Worm (Caenorhabditis elegans): ENCODE data around the gene R02D1.2.

Gene R02D1.2

DNA sequence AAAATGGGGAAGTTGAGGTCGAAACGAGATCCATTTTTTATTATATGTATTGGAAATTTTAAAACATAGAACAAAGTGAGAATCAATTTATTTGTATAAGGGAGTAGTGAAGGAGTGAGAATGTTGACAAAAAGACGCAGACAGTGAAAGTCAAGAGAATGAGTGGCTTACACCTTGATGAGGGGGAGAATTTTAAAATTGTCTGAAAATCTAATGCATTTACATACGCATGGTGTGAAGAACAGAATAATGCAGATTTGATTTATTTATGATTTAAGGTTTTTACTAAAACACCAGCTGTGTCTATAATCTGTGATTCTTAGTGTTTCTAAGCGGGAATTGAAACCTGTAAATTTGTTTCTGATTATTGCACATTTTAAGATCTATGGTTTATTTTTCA lies 2.8 kb upstream of the R02D1.2 start, which contains the start of gene nhr-125:
Gene nhr-125, minus strand, starts transcription at position 101 of the 400 bp plus-strand sequence.
- TF ChIP-seq aha-1 (tag) (peak; percentile 62), nhr-77 (tag; optimal IDR thresholded peaks at IDR 0.05) (no peak)

DNA sequence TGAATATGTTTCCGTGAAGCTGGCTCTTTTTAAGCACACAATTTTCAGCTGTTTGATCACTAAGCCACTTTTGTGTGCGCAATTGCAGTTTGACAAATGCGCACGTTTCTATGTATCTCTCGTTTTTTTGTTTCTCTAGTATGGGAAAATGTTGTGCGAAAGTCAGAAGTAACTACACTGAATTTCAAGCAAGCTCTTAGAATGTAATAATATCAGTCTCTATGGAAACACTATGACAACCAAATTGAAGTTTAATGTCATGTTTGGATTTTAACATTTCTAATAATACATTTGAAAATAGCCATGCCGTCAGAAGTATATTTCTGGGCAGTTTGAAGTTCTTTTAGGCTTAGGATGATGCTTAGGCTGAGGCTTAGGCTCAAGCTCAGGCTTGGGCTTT lies 2.7 kb downstream of the R02D1.2 start, which contains the start of gene ZC132.9:
Gene ZC132.9, minus strand, starts transcription at position 101 of the 400 bp plus-strand sequence.
- no peak for TF ChIP-seq Y48G9A.11 (GFP tag; IDR thresholded peaks at IDR 0.05)
- TF ChIP-seq Y75B8A.6 (GFP tag; IDR thresholded peaks at IDR 0.05): no peak
- no peak for TF ChIP-seq lim-7 (GFP tag; IDR thresholded peaks at IDR 0.05)
- TF ChIP-seq lin-15B (tag; optimal IDR thresholded peaks at IDR 0.05): no peak
- TF ChIP-seq unc-39 (tag; optimal IDR thresholded peaks at IDR 0.05): no peak
- TF ChIP-seq nhr-25 (tag; optimal IDR thresholded peaks at IDR 0.05; ENCODE audit: borderline replicate concordance, insufficient read depth): no peak
- no peak for TF ChIP-seq skn-1 (tag; optimal IDR thresholded peaks at IDR 0.05)
- no peak for TF ChIP-seq ctbp-1 (GFP tag; IDR thresholded peaks at IDR 0.05)
- TF ChIP-seq lin-1 (GFP tag; IDR thresholded peaks at IDR 0.05): no peak
- TF ChIP-seq F10B5.3 (tag; optimal IDR thresholded peaks at IDR 0.05): no peak
- TF ChIP-seq egl-27 (tag; optimal IDR thresholded peaks at IDR 0.05): no peak
- no peak for TF ChIP-seq nhr-6 (tag; optimal IDR thresholded peaks at IDR 0.05)
- no peak for TF ChIP-seq dmd-8 (GFP tag; IDR thresholded peaks at IDR 0.05)
- no peak for TF ChIP-seq arid-1 (GFP tag; conservative IDR thresholded peaks at IDR 0.05)
- TF ChIP-seq jun-1 (tag; optimal IDR thresholded peaks at IDR 0.05): no peak
- no peak for TF ChIP-seq ceh-28 (tag; optimal IDR thresholded peaks at IDR 0.05)

DNA sequence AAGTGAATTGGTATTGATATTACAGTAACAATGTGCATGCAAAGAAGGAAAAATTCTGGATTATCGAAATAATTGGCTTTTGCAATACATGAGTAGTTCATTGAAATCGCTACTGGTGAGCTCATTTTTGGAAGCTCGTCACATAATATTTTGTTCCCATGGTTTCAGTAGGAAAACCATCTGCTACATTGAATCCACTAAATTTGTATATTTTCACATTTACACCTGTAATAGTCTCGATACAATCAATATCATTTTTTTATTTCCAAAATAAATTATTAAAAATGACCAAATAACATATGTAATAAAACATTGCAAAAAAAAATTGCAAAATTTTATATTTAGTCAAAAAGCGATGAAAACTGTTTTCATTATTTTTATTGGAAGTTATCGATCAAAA lies 7.5 kb downstream of the R02D1.2 start, which contains the start of gene srh-192:
Gene srh-192, minus strand, starts transcription at position 101 of the 400 bp plus-strand sequence.
- no peak for TF ChIP-seq nhr-42 (GFP tag; IDR thresholded peaks at IDR 0.05)
- peak in 1 of 2 experiments; percentile 15 for TF ChIP-seq unc-62 (GFP tag; optimal IDR thresholded peaks at IDR 0.05 in 1 of 2)
- no peak for TF ChIP-seq unc-62 (tag; optimal IDR thresholded peaks at IDR 0.05)
- no peak for TF ChIP-seq nhr-102 (tag; optimal IDR thresholded peaks at IDR 0.05)
- TF ChIP-seq sdz-12 (GFP tag; optimal IDR thresholded peaks at IDR 0.05): no peak

- peak; percentile 49; the same call in 1 of the 2 replicates for TF ChIP-seq lim-7 (GFP tag; IDR thresholded peaks at IDR 0.05)
- 0 out of 2 replicates have a peak, but pooled peaks have one; percentile 14 for TF ChIP-seq tra-1 (GFP tag; IDR thresholded peaks at IDR 0.05)
Measured at ce11 chrV:4310414-4310813, 12.2 kb downstream of the R02D1.2 start.

- TF ChIP-seq aha-1 (tag) (peak; percentile 92), F49E8.2 (tag; optimal IDR thresholded peaks at IDR 0.05; ENCODE audit: borderline replicate concordance) (no peak)
Measured at ce11 chrV:4304240-4304639, 18.4 kb downstream of the R02D1.2 start.

DNA sequence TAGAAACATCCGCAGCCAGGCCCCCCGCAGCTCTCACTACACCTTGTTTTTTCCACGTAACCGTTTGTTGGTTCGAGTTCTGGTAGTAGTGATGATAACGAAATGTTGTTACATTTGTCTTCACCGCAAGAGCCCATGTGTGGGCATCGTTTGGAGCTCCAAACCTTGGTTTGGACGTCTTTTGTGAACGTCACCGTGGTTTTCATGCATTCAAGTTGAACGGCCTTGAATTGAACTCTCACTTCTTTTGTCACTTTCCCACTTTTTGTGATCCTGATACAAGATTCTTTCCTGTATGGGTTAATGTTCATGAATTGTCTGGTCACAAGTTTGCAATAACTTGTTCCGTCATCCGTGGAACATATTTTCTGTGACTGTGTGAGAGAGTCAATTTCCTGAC lies 18.8 kb downstream of the R02D1.2 start:
- TF ChIP-seq sdz-12 (GFP tag; optimal IDR thresholded peaks at IDR 0.05) (no peak), lim-7 (GFP tag; IDR thresholded peaks at IDR 0.05) (0 out of 2 replicates have a peak, but pooled peaks have one; percentile 43), nhr-76 (tag; optimal IDR thresholded peaks at IDR 0.05) (no peak), aha-1 (tag) (peak; percentile 90)

DNA sequence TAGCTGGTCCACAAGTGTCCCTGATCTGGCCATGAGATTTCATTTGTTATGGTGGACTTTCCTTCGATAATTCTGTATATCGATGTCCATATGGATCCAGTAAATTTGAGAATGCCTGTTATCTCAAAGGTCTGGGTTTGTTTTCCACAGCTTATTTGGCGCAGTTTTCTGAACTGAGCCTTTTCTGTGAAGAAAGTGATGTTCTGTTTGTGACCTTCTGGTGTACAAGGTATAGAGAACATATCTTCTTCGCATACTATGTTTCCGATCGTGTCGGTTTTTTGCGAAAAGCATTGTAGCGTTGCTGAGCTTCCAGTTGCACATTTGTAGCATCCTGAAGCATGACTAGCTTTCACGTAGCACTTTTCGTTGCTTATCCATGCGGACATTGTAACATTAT lies 19.8 kb downstream of the R02D1.2 start:
- no peak for TF ChIP-seq lsy-2 (tag; optimal IDR thresholded peaks at IDR 0.05)
- TF ChIP-seq unc-62 (GFP tag; optimal IDR thresholded peaks at IDR 0.05 in 1 of 2): peak in 1 of 2 experiments; percentile 97
- TF ChIP-seq unc-62 (tag; optimal IDR thresholded peaks at IDR 0.05): no peak
- TF ChIP-seq saeg-2 (GFP tag; IDR thresholded peaks at IDR 0.05): no peak

DNA sequence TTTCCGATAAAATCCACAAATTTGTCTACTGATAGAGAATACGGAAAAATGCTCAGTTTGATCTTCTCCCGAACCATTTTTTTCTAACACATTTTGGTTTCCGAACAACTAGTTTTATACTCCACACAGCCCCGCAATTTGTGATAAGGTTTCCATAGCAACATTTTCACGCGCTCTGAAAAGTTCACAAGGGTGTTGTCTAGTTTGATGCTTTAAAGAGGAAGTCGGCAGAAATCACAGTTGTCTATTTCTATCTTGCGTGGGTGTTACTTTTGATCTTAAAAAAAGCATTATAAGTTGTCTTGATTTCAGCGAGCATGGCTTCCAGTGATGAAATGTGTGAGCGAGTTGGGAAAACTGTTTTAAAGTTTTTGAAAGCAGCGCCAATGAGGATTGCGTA lies 22.9 kb downstream of the R02D1.2 start, which contains the start of gene ZC132.3:
Gene ZC132.3, minus strand, starts transcription at position 101 of the 400 bp plus-strand sequence.
- TF ChIP-seq tag-97 (GFP tag; IDR thresholded peaks at IDR 0.05): no peak
- TF ChIP-seq nhr-237 (tag; optimal IDR thresholded peaks at IDR 0.05): no peak
- TF ChIP-seq sdz-12 (GFP tag; optimal IDR thresholded peaks at IDR 0.05): no peak
- no peak for TF ChIP-seq ztf-7 (tag; optimal IDR thresholded peaks at IDR 0.05)
- TF ChIP-seq lir-3 (tag; optimal IDR thresholded peaks at IDR 0.05): no peak
- no peak for TF ChIP-seq nhr-76 (tag; optimal IDR thresholded peaks at IDR 0.05)
- TF ChIP-seq hlh-30 (tag; optimal IDR thresholded peaks at IDR 0.05; ENCODE audit: insufficient read depth): no peak
- no peak for TF ChIP-seq lim-7 (GFP tag; IDR thresholded peaks at IDR 0.05)
- no peak for TF ChIP-seq ceh-28 (tag; optimal IDR thresholded peaks at IDR 0.05)
- TF ChIP-seq unc-39 (tag; optimal IDR thresholded peaks at IDR 0.05): no peak
- TF ChIP-seq ceh-82 (tag; optimal IDR thresholded peaks at IDR 0.05): no peak
- no peak for TF ChIP-seq unc-62 (GFP tag; optimal IDR thresholded peaks at IDR 0.05 in 1 of 2)
- TF ChIP-seq unc-62 (tag; optimal IDR thresholded peaks at IDR 0.05): no peak
- TF ChIP-seq hif-1 (tag; optimal IDR thresholded peaks at IDR 0.05): no peak
- TF ChIP-seq madf-5 (GFP tag; IDR thresholded peaks at IDR 0.05): no peak
- no peak for TF ChIP-seq hlh-11 (tag; optimal IDR thresholded peaks at IDR 0.05)
- TF ChIP-seq unc-130 (GFP tag; optimal IDR thresholded peaks at IDR 0.05): no peak

Measured in whole organism, L4 larva.